Worm (Caenorhabditis elegans) whole organism, young adult: ENCODE data around the gene K11H3.5.

Experiments used
- B0019.2 ChIP-seq: fragments of 200-800 bp; sonication (Bioruptor generic); conservative IDR thresholded peaks from 2 replicates; pipeline ENCODE4 v1.3.6; 2022; ENCODE audit warnings: missing genetic modification reagents, missing genetic modification characterization, missing compliant biosample characterization
- D2030.7 ChIP-seq: fragments of 200-800 bp; sonication (Bioruptor generic); IDR thresholded peaks from 2 replicates; pipeline ENCODE4 v1.3.6; 2022; ENCODE audit warnings: missing genetic modification reagents, missing genetic modification characterization, missing compliant biosample characterization
- F33H1.4 ChIP-seq: fragments of 200-800 bp; sonication (Bioruptor generic); IDR thresholded peaks from 2 replicates; pipeline ENCODE4 v1.3.6; 2022; ENCODE audit warnings: missing genetic modification reagents, missing genetic modification characterization, missing compliant biosample characterization
- F52B5.7 ChIP-seq: sonication (generic microtip); optimal IDR thresholded peaks from 2 replicates; lab custom pipeline; 2016; ENCODE audit warnings: mild to moderate bottlenecking, missing genetic modification characterization, missing compliant biosample characterization
- F57C9.4 ChIP-seq: sonication (generic microtip); optimal IDR thresholded peaks from 2 replicates; lab custom pipeline; 2017; ENCODE audit warnings: mild to moderate bottlenecking, missing genetic modification characterization, missing compliant biosample characterization
- aptf-2 ChIP-seq: fragments of 200-800 bp; sonication (Bioruptor generic); conservative IDR thresholded peaks from 2 replicates; pipeline ENCODE4 v1.3.6; 2022; ENCODE audit warnings: missing genetic modification reagents, missing genetic modification characterization, missing compliant biosample characterization
- attf-5 ChIP-seq: fragments of 200-800 bp; sonication (Bioruptor generic); optimal IDR thresholded peaks from 2 replicates; lab custom pipeline; 2018; ENCODE audit warnings: mild to moderate bottlenecking, missing genetic modification characterization, missing compliant biosample characterization
- bed-1 ChIP-seq: fragments of 200-800 bp; sonication (Bioruptor generic); IDR thresholded peaks from 2 replicates; pipeline ENCODE4 v1.3.6; 2022; ENCODE audit warnings: missing genetic modification reagents, missing genetic modification characterization, missing compliant biosample characterization
- ceh-100 ChIP-seq: fragments of 200-800 bp; sonication (Bioruptor generic); IDR thresholded peaks from 2 replicates; pipeline ENCODE4 v1.3.6; 2022; ENCODE audit warnings: missing genetic modification reagents, missing genetic modification characterization, missing compliant biosample characterization
- ceh-27 ChIP-seq: fragments of 200-800 bp; sonication (Bioruptor generic); optimal IDR thresholded peaks from 2 replicates; lab custom pipeline; 2018; ENCODE audit warnings: mild to moderate bottlenecking, missing genetic modification characterization, moderate library complexity, missing compliant biosample characterization
- ceh-40 ChIP-seq: fragments of 200-800 bp; sonication (Bioruptor generic); IDR thresholded peaks from 2 replicates; pipeline ENCODE4 v1.3.6; 2022; ENCODE audit warnings: missing genetic modification characterization, missing compliant biosample characterization
- ceh-58 ChIP-seq: fragments of 200-800 bp; sonication (Bioruptor generic); IDR thresholded peaks from 2 replicates; pipeline ENCODE4 v1.3.6; 2022; ENCODE audit warnings: missing genetic modification characterization, missing compliant biosample characterization
- ceh-79 ChIP-seq: sonication (generic microtip); optimal IDR thresholded peaks from 2 replicates; lab custom pipeline; 2017; ENCODE audit warnings: mild to moderate bottlenecking, missing genetic modification characterization, missing compliant biosample characterization
- chd-7 ChIP-seq: sonication (generic microtip); optimal IDR thresholded peaks from 2 replicates; lab custom pipeline; 2016; ENCODE audit warnings: mild to moderate bottlenecking, missing genetic modification characterization, moderate library complexity, missing compliant biosample characterization
- die-1 ChIP-seq: sonication (generic microtip); optimal IDR thresholded peaks from 2 replicates; lab custom pipeline; 2016; ENCODE audit warnings: missing genotype, mild to moderate bottlenecking, missing genetic modification characterization, missing compliant biosample characterization
- dpl-1 ChIP-seq: fragments of 150-350 bp; optimal IDR thresholded peaks from 2 replicates; lab custom pipeline; 2014; ENCODE audit warnings: missing biosample characterization, missing genetic modification reagents, missing genetic modification characterization
- efl-1 ChIP-seq: fragments of 150-350 bp; optimal IDR thresholded peaks from 2 replicates; lab custom pipeline; 2014; ENCODE audit warnings: missing biosample characterization, missing genetic modification reagents, missing genetic modification characterization
- ets-4 ChIP-seq: fragments of 200-800 bp; sonication (Bioruptor generic); optimal IDR thresholded peaks from 2 replicates; lab custom pipeline; 2018; ENCODE audit warnings: mild to moderate bottlenecking, missing genetic modification characterization, missing compliant biosample characterization
- fkh-3 ChIP-seq: sonication (generic microtip); optimal IDR thresholded peaks from 2 replicates; lab custom pipeline; 2016; ENCODE audit warnings: mild to moderate bottlenecking, missing genetic modification characterization, missing compliant biosample characterization
- gei-17 ChIP-seq: fragments of 200-800 bp; sonication (Bioruptor generic); optimal IDR thresholded peaks from 2 replicates; lab custom pipeline; 2018; ENCODE audit warnings: mild to moderate bottlenecking, missing genetic modification characterization, missing compliant biosample characterization
- him-1 ChIP-seq: sonication (generic microtip); optimal IDR thresholded peaks from 2 replicates; lab custom pipeline; 2016; ENCODE audit warnings: missing genotype, missing genetic modification reagents, missing genetic modification characterization, missing compliant biosample characterization
- hmg-1.2 ChIP-seq: fragments of 200-800 bp; sonication (Bioruptor generic); IDR thresholded peaks from 2 replicates; pipeline ENCODE4 v1.3.6; 2022; ENCODE audit warnings: missing genetic modification reagents, missing genetic modification characterization, missing compliant biosample characterization
- hmg-20 ChIP-seq: fragments of 200-800 bp; sonication (Bioruptor generic); IDR thresholded peaks from 2 replicates; pipeline ENCODE4 v1.3.6; 2022; ENCODE audit warnings: missing genetic modification reagents, missing genetic modification characterization, missing compliant biosample characterization
- hrde-1 ChIP-seq: sonication (generic microtip); optimal IDR thresholded peaks from 2 replicates; lab custom pipeline; 2016; ENCODE audit warnings: missing genetic modification characterization, mild to moderate bottlenecking, missing compliant biosample characterization, moderate library complexity, missing genotype, missing genetic modification reagents, borderline replicate concordance
- let-526 ChIP-seq: fragments of 200-800 bp; sonication (Bioruptor generic); IDR thresholded peaks from 2 replicates; pipeline ENCODE4 v1.3.6; 2022; ENCODE audit warnings: missing genetic modification reagents, missing genetic modification characterization, missing compliant biosample characterization
- lir-1 ChIP-seq: fragments of 200-800 bp; sonication (Bioruptor generic); conservative IDR thresholded peaks from 2 replicates; pipeline ENCODE4 v1.3.6; 2022; ENCODE audit warnings: missing genetic modification reagents, missing genetic modification characterization, missing compliant biosample characterization
- lsl-1 ChIP-seq: fragments of 200-800 bp; sonication (Bioruptor generic); optimal IDR thresholded peaks from 2 replicates; lab custom pipeline; 2018; ENCODE audit warnings: mild to moderate bottlenecking, missing genetic modification characterization, moderate library complexity, missing compliant biosample characterization
- madf-3 ChIP-seq: fragments of 200-800 bp; sonication (Bioruptor generic); IDR thresholded peaks from 2 replicates; pipeline ENCODE4 v1.3.6; 2022; ENCODE audit warnings: missing genetic modification reagents, missing genetic modification characterization, missing compliant biosample characterization
- mel-28 ChIP-seq: sonication (generic microtip); optimal IDR thresholded peaks from 2 replicates; lab custom pipeline; 2016; ENCODE audit warnings: borderline replicate concordance, mild to moderate bottlenecking, missing genetic modification characterization, missing compliant biosample characterization
- mes-4 ChIP-seq: sonication (generic microtip); optimal IDR thresholded peaks from 2 replicates; lab custom pipeline; 2016; ENCODE audit warnings: missing genotype, missing genetic modification characterization, missing compliant biosample characterization
- nfya-1 ChIP-seq: sonication (generic microtip); optimal IDR thresholded peaks from 2 replicates; lab custom pipeline; 2017; ENCODE audit warnings: antibody characterized with exemption, missing compliant biosample characterization, missing genetic modification characterization, borderline replicate concordance; ENCODE audit not compliant: insufficient read depth
- nfya-2 ChIP-seq: fragments of 200-800 bp; sonication (Bioruptor generic); IDR thresholded peaks from 2 replicates; pipeline ENCODE4 v1.3.6; 2022; ENCODE audit warnings: missing genetic modification reagents, missing genetic modification characterization, missing compliant biosample characterization
- nfyb-1 ChIP-seq: fragments of 200-800 bp; sonication (Bioruptor generic); IDR thresholded peaks from 2 replicates; pipeline ENCODE4 v1.3.6; 2022; ENCODE audit warnings: missing genetic modification reagents, missing genetic modification characterization, missing compliant biosample characterization
- nhr-120 ChIP-seq: fragments of 200-800 bp; sonication (Bioruptor generic); IDR thresholded peaks from 2 replicates; pipeline ENCODE4 v1.3.6; 2022; ENCODE audit warnings: missing genetic modification characterization, missing compliant biosample characterization
- nhr-27 ChIP-seq: fragments of 200-800 bp; sonication (Bioruptor generic); optimal IDR thresholded peaks from 2 replicates; lab custom pipeline; 2018; ENCODE audit warnings: mild to moderate bottlenecking, missing genetic modification characterization, moderate library complexity, missing compliant biosample characterization
- nhr-90 ChIP-seq: sonication (generic microtip); optimal IDR thresholded peaks from 2 replicates; lab custom pipeline; 2016; ENCODE audit warnings: missing genotype, mild to moderate bottlenecking, missing genetic modification characterization, missing compliant biosample characterization
- snpc-1.1 ChIP-seq: sonication (generic microtip); optimal IDR thresholded peaks from 2 replicates; lab custom pipeline; 2017; ENCODE audit warnings: missing genetic modification characterization, mild to moderate bottlenecking, missing compliant biosample characterization, antibody characterized with exemption, moderate library complexity, missing genotype, missing genetic modification reagents; ENCODE audit not compliant: insufficient read depth
- snpc-1.3 ChIP-seq: sonication (generic microtip); optimal IDR thresholded peaks from 2 replicates; lab custom pipeline; 2017; ENCODE audit warnings: missing genetic modification characterization, mild to moderate bottlenecking, missing compliant biosample characterization, antibody characterized with exemption, moderate library complexity, missing genotype, missing genetic modification reagents; ENCODE audit not compliant: insufficient read depth
- sptf-2 ChIP-seq: fragments of 200-800 bp; sonication (Bioruptor generic); optimal IDR thresholded peaks from 2 replicates; lab custom pipeline; 2018; ENCODE audit warnings: mild to moderate bottlenecking, missing genetic modification characterization, missing compliant biosample characterization
- tbp1 ChIP-seq: fragments of 200-800 bp; sonication (Bioruptor generic); optimal IDR thresholded peaks from 2 replicates; lab custom pipeline; 2018; ENCODE audit warnings: mild to moderate bottlenecking, missing genetic modification characterization, missing compliant biosample characterization
- xnd-1 ChIP-seq: sonication (generic microtip); optimal IDR thresholded peaks from 2 replicates; lab custom pipeline; 2016; ENCODE audit warnings: missing genotype, missing genetic modification reagents, missing genetic modification characterization, missing compliant biosample characterization
- zim-3 ChIP-seq: sonication (generic microtip); optimal IDR thresholded peaks from 2 replicates; lab custom pipeline; 2017; ENCODE audit warnings: mild to moderate bottlenecking, missing genetic modification characterization, moderate library complexity, missing compliant biosample characterization
- ztf-18 ChIP-seq: sonication (generic microtip); optimal IDR thresholded peaks from 2 replicates; lab custom pipeline; 2016; ENCODE audit warnings: missing genotype, mild to moderate bottlenecking, missing genetic modification characterization, missing compliant biosample characterization
- ztf-22 ChIP-seq: fragments of 200-800 bp; sonication (Bioruptor generic); optimal IDR thresholded peaks from 2 replicates; lab custom pipeline; 2018; ENCODE audit warnings: mild to moderate bottlenecking, missing genetic modification characterization, moderate library complexity, missing compliant biosample characterization
- ztf-25 ChIP-seq: fragments of 200-800 bp; sonication (Bioruptor generic); IDR thresholded peaks from 2 replicates; pipeline ENCODE4 v1.3.6; 2022; ENCODE audit warnings: missing genetic modification reagents, missing genetic modification characterization, missing compliant biosample characterization
- ztf-28 ChIP-seq: fragments of 200-800 bp; sonication (Bioruptor generic); IDR thresholded peaks from 2 replicates; pipeline ENCODE4 v1.3.6; 2022; ENCODE audit warnings: missing genetic modification reagents, missing genetic modification characterization, missing compliant biosample characterization

K11H3.5 gene

DNA sequence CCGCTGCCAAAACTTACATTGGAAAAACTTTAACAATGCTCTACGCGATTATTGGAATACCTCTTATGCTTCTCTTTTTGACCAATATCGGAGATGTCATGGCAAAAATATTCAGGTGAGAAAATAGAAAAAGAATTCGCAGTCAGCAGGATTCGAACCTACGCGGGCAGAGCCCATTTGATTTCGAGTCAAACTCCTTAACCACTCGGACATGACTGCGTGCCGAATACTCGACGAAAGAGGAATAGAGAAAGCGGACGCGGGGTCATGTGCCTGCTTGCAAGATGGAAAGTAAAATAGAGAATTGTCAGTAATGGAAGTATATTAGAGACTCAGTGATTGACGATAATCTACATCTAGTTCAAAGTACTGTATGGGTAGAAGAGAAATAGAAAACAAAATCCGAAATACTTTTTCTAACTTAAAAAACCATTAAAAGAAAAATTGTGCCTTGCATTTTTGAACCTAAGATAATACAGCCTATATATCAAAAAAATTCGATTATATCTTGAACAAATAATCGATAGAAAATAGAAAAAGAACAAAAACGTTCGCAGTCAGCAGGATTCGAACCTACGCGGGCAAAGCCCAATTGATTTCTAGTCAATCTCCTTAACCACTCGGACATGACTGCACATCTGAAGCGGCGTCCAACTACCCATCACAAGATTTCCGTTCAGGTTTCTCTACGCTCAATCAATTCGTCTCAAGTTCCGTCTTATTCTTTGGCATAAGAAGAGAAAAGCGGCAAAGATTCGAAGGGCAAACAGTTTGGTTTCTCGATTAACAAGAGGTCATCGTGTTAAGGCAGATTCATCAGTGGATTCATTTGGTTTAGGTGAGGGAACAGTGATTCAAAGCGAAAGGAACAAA, 18.1 kb downstream of the K11H3.5 start (continued):
- TF ChIP-seq efl-1 (GFP tag; lab: Kevin White, UChicago) = no peak
- no peak for TF ChIP-seq xnd-1
- TF ChIP-seq lsl-1 (GFP tag; lab: Kevin White, UChicago) = peak; percentile 54
- no peak for TF ChIP-seq dpl-1
- TF ChIP-seq F57C9.4 = no peak
- TF ChIP-seq ceh-40 (GFP tag; lab: Robert Waterston, UW) = peak; percentile 82; the same call in 1 of the 2 replicates
- TF ChIP-seq ztf-22 (GFP tag; lab: Kevin White, UChicago) = no peak
- TF ChIP-seq ceh-100 (GFP tag; lab: Robert Waterston, UW) = peak; percentile 52; the same call in 1 of the 2 replicates
- no peak for TF ChIP-seq nfya-1 (tag; lab: Kevin White, UChicago)
- TF ChIP-seq madf-3 = peak; percentile 54; the same call in 1 of the 2 replicates
- peak; percentile 68; the same call in 1 of the 2 replicates for TF ChIP-seq let-526 (GFP tag; lab: Robert Waterston, UW)
- peak; percentile 76 for TF ChIP-seq F52B5.7
- peak; percentile 58 for TF ChIP-seq him-1 (tag; lab: Kevin White, UChicago)
- TF ChIP-seq nhr-27 = no peak
- peak; percentile 85 for TF ChIP-seq ztf-25
- no peak for TF ChIP-seq ceh-58 (GFP tag; lab: Robert Waterston, UW)
- no peak for TF ChIP-seq aptf-2 (GFP tag; lab: Robert Waterston, UW)
- TF ChIP-seq ceh-27 (GFP tag; lab: Kevin White, UChicago) = peak; percentile 59
- 0 out of 2 replicates have a peak, but pooled peaks have one; percentile 27 for TF ChIP-seq D2030.7 (GFP tag; lab: Robert Waterston, UW)
- TF ChIP-seq snpc-1.3 (tag; lab: Kevin White, UChicago) = peak; percentile 53
- TF ChIP-seq ztf-18 = peak; percentile 60
- peak; percentile 10 for TF ChIP-seq mel-28 (tag; lab: Kevin White, UChicago)
- TF ChIP-seq nfyb-1 (GFP tag; lab: Robert Waterston, UW) = peak; percentile 81
- TF ChIP-seq nhr-120 (GFP tag; lab: Robert Waterston, UW) = no peak
- TF ChIP-seq nfya-2 = no peak
- TF ChIP-seq ceh-79 (tag; lab: Kevin White, UChicago) = no peak
- TF ChIP-seq B0019.2 = no peak
- TF ChIP-seq lir-1 = no peak
- TF ChIP-seq tbp1 (GFP tag; lab: Kevin White, UChicago) = peak; percentile 98
- peak; percentile 15 for TF ChIP-seq mes-4 (tag; lab: Kevin White, UChicago)
- TF ChIP-seq F33H1.4 = peak; percentile 34; the same call in 1 of the 2 replicates
- no peak for TF ChIP-seq bed-1 (GFP tag; lab: Robert Waterston, UW)
- peak; percentile 80 for TF ChIP-seq zim-3
- TF ChIP-seq hmg-20 (GFP tag; lab: Robert Waterston, UW) = peak; percentile 78; the same call in 1 of the 2 replicates
- TF ChIP-seq nhr-90 (tag; lab: Kevin White, UChicago) = peak; percentile 78
- TF ChIP-seq attf-5 (GFP tag; lab: Kevin White, UChicago) = peak; percentile 28
- no peak for TF ChIP-seq ztf-28 (GFP tag; lab: Robert Waterston, UW)
- TF ChIP-seq fkh-3 (tag; lab: Kevin White, UChicago) = no peak
- TF ChIP-seq die-1 (tag; lab: Kevin White, UChicago) = peak; percentile 86
- TF ChIP-seq sptf-2 (GFP tag; lab: Kevin White, UChicago) = no peak
- TF ChIP-seq hrde-1 = peak; percentile 14
- TF ChIP-seq snpc-1.1 (tag; lab: Kevin White, UChicago) = no peak
- TF ChIP-seq gei-17 = no peak
- TF ChIP-seq ets-4 (GFP tag; lab: Kevin White, UChicago) = peak; percentile 14
- peak; percentile 74 for TF ChIP-seq chd-7
- peak; percentile 78 for TF ChIP-seq hmg-1.2
